Worm (Caenorhabditis elegans) whole organism, L4 larva: ENCODE data around the gene col-152.

Source experiments
- F37D6.2 ChIP-seq: sonication (generic microtip); optimal IDR thresholded peaks from 2 replicates; lab custom pipeline; 2016; ENCODE audit warnings: mild to moderate bottlenecking, missing genetic modification characterization, missing compliant biosample characterization
- R02D3.7 ChIP-seq: fragments of 150-350 bp; sonication (generic microtip); optimal IDR thresholded peaks from 3 replicates; lab custom pipeline; 2014; ENCODE audit warnings: missing biosample characterization, missing genetic modification characterization
- T20F7.1 ChIP-seq: fragments of 200-800 bp; sonication (Bioruptor generic); optimal IDR thresholded peaks from 2 replicates; lab custom pipeline; 2018; ENCODE audit warnings: mild to moderate bottlenecking, missing genetic modification characterization, missing compliant biosample characterization
- Y48G9A.11 ChIP-seq: fragments of 200-800 bp; sonication (Bioruptor generic); IDR thresholded peaks from 2 replicates; pipeline ENCODE4 v1.3.6; 2022; ENCODE audit warnings: missing genetic modification reagents, missing genetic modification characterization, missing compliant biosample characterization
- Y5F2A.4 ChIP-seq: fragments of 200-800 bp; sonication (Bioruptor generic); optimal IDR thresholded peaks from 2 replicates; lab custom pipeline; 2018; ENCODE audit warnings: mild to moderate bottlenecking, missing genetic modification characterization, missing compliant biosample characterization
- Y75B8A.6 ChIP-seq: fragments of 200-800 bp; sonication (Bioruptor generic); IDR thresholded peaks from 2 replicates; pipeline ENCODE4 v1.3.6; 2022; ENCODE audit warnings: missing genetic modification reagents, missing genetic modification characterization, missing compliant biosample characterization
- ZK337.2 ChIP-seq: fragments of 200-800 bp; sonication (Bioruptor generic); IDR thresholded peaks from 2 replicates; pipeline ENCODE4 v1.3.6; 2022; ENCODE audit warnings: missing genetic modification reagents, missing genetic modification characterization, missing compliant biosample characterization
- ZK546.5 ChIP-seq, 2 experiments: sonication (generic microtip); optimal IDR thresholded peaks; 2 replicates each; lab custom pipeline; 2017; ENCODE audit warnings: missing biosample characterization in 2 of 2, missing genetic modification characterization in 2 of 2
- aha-1 ChIP-seq: fragments of 150-350 bp; peaks from one replicate; lab custom pipeline; 2014; ENCODE audit warnings: missing biosample characterization, missing genetic modification characterization
- arid-1 ChIP-seq: fragments of 200-800 bp; sonication (Bioruptor generic); conservative IDR thresholded peaks from 2 replicates; pipeline ENCODE4 v1.3.6; 2022; ENCODE audit warnings: missing genetic modification reagents, missing genetic modification characterization, missing compliant biosample characterization
- ceh-44 ChIP-seq: fragments of 200-800 bp; sonication (Bioruptor generic); IDR thresholded peaks from 2 replicates; pipeline ENCODE4 v1.3.6; 2022; ENCODE audit warnings: missing genetic modification reagents, missing genetic modification characterization, missing compliant biosample characterization
- ceh-62 ChIP-seq: sonication (generic microtip); optimal IDR thresholded peaks from 2 replicates; lab custom pipeline; 2017; ENCODE audit warnings: missing biosample characterization, missing genetic modification characterization
- cey-2 ChIP-seq: sonication (generic microtip); optimal IDR thresholded peaks from 3 replicates; lab custom pipeline; 2017; ENCODE audit warnings: missing genetic modification characterization, mild to moderate bottlenecking, missing compliant biosample characterization, antibody characterized with exemption, borderline replicate concordance; ENCODE audit not compliant: insufficient read depth
- daf-16 ChIP-seq, 3 experiments: sonication (generic microtip); optimal IDR thresholded peaks; 2 replicates each; lab custom pipeline; 2016 to 2017; ENCODE audit warnings: missing genetic modification characterization in 3 of 3, missing genetic modification reagents in 3 of 3, mild to moderate bottlenecking in 2 of 3, missing compliant biosample characterization in 2 of 3, missing biosample characterization in 1 of 3, moderate library complexity in 1 of 3
- daf-19 ChIP-seq: fragments of 200-800 bp; sonication (Bioruptor generic); conservative IDR thresholded peaks from 2 replicates; pipeline ENCODE4 v1.3.6; 2022; ENCODE audit warnings: missing genetic modification characterization, missing compliant biosample characterization
- dve-1 ChIP-seq: sonication (generic microtip); optimal IDR thresholded peaks from 2 replicates; lab custom pipeline; 2017; ENCODE audit warnings: antibody characterized with exemption, mild to moderate bottlenecking, missing genetic modification characterization, missing compliant biosample characterization; ENCODE audit not compliant: insufficient read depth
- egl-43 ChIP-seq: fragments of 200-800 bp; sonication (Bioruptor generic); IDR thresholded peaks from 2 replicates; pipeline ENCODE4 v1.3.6; 2022; ENCODE audit warnings: missing genetic modification reagents, missing genetic modification characterization, missing compliant biosample characterization
- fos-1 ChIP-seq: fragments of 150-350 bp; optimal IDR thresholded peaks from 2 replicates; lab custom pipeline; 2014; ENCODE audit warnings: missing biosample characterization, missing genetic modification characterization
- gei-8 ChIP-seq: fragments of 200-800 bp; sonication (Bioruptor generic); optimal IDR thresholded peaks from 2 replicates; lab custom pipeline; 2018; ENCODE audit warnings: mild to moderate bottlenecking, missing genetic modification characterization, missing compliant biosample characterization
- hif-1 ChIP-seq, 2 experiments: sonication (generic microtip); optimal IDR thresholded peaks; 2 replicates each; lab custom pipeline; 2016 to 2017; ENCODE audit warnings: missing compliant biosample characterization in 2 of 2, missing genetic modification characterization in 2 of 2, missing genetic modification reagents in 2 of 2, missing genotype in 2 of 2, mild to moderate bottlenecking in 1 of 2
- hlh-11 ChIP-seq: fragments of 200-800 bp; sonication (Bioruptor generic); optimal IDR thresholded peaks from 2 replicates; lab custom pipeline; 2018; ENCODE audit warnings: mild to moderate bottlenecking, missing genetic modification characterization, missing compliant biosample characterization
- hlh-30 ChIP-seq: sonication (generic microtip); optimal IDR thresholded peaks from 2 replicates; lab custom pipeline; 2017; ENCODE audit warnings: antibody characterized with exemption, mild to moderate bottlenecking, missing genetic modification characterization, missing compliant biosample characterization; ENCODE audit not compliant: insufficient read depth
- jun-1 ChIP-seq: fragments of 150-350 bp; optimal IDR thresholded peaks from 2 replicates; lab custom pipeline; 2014; ENCODE audit warnings: missing biosample characterization, missing genetic modification reagents, missing genetic modification characterization
- lim-7 ChIP-seq: fragments of 200-800 bp; sonication (Bioruptor generic); IDR thresholded peaks from 2 replicates; pipeline ENCODE4 v1.3.6; 2022; ENCODE audit warnings: missing genetic modification characterization, missing compliant biosample characterization
- lin-1 ChIP-seq: fragments of 200-800 bp; sonication (Bioruptor generic); IDR thresholded peaks from 2 replicates; pipeline ENCODE4 v1.3.6; 2022; ENCODE audit warnings: missing genetic modification reagents, missing genetic modification characterization, missing compliant biosample characterization
- lin-29 ChIP-seq: fragments of 200-800 bp; sonication (Bioruptor generic); IDR thresholded peaks from 2 replicates; pipeline ENCODE4 v1.3.6; 2022; ENCODE audit warnings: missing genetic modification reagents, missing genetic modification characterization, missing compliant biosample characterization
- lin-39 ChIP-seq: fragments of 150-350 bp; optimal IDR thresholded peaks from 2 replicates; lab custom pipeline; 2014; ENCODE audit warnings: missing biosample characterization, missing genetic modification reagents, missing genetic modification characterization
- madf-5 ChIP-seq, 2 experiments: fragments of 200-800 bp; sonication (Bioruptor generic); IDR thresholded peaks; 2 replicates each; pipeline ENCODE4 v1.3.6; 2022; ENCODE audit warnings: missing compliant biosample characterization in 2 of 2, missing genetic modification characterization in 2 of 2
- madf-9 ChIP-seq: fragments of 200-800 bp; sonication (Bioruptor generic); conservative IDR thresholded peaks from 2 replicates; pipeline ENCODE4 v1.3.6; 2022; ENCODE audit warnings: missing genetic modification reagents, missing genetic modification characterization, missing compliant biosample characterization
- mdt-29 ChIP-seq: fragments of 200-800 bp; sonication (Bioruptor generic); IDR thresholded peaks from 2 replicates; pipeline ENCODE4 v1.3.6; 2022; ENCODE audit warnings: missing genetic modification reagents, missing genetic modification characterization, missing compliant biosample characterization
- mep-1 ChIP-seq: fragments of 150-350 bp; sonication (generic microtip); optimal IDR thresholded peaks from 3 replicates; lab custom pipeline; 2014; ENCODE audit warnings: missing biosample characterization, missing genetic modification characterization
- mxl-2 ChIP-seq: fragments of 200-800 bp; sonication (Bioruptor generic); conservative IDR thresholded peaks from 2 replicates; pipeline ENCODE4 v1.3.6; 2022; ENCODE audit warnings: missing genetic modification reagents, missing genetic modification characterization, missing compliant biosample characterization
- mxl-3 ChIP-seq: fragments of 200-800 bp; sonication (Bioruptor generic); optimal IDR thresholded peaks from 2 replicates; lab custom pipeline; 2018; ENCODE audit warnings: mild to moderate bottlenecking, missing genetic modification characterization, missing compliant biosample characterization
- nhr-10 ChIP-seq: fragments of 150-350 bp; optimal IDR thresholded peaks from 2 replicates; lab custom pipeline; 2014; ENCODE audit warnings: missing biosample characterization, missing genetic modification characterization
- nhr-11 ChIP-seq: fragments of 150-350 bp; optimal IDR thresholded peaks from 2 replicates; lab custom pipeline; 2014; ENCODE audit warnings: missing biosample characterization, missing genetic modification characterization
- nhr-28 ChIP-seq: fragments of 150-350 bp; optimal IDR thresholded peaks from 2 replicates; lab custom pipeline; 2014; ENCODE audit warnings: missing biosample characterization, missing genetic modification characterization
- nhr-41 ChIP-seq: fragments of 200-800 bp; sonication (Bioruptor generic); IDR thresholded peaks from 2 replicates; pipeline ENCODE4 v1.3.6; 2022; ENCODE audit warnings: missing genetic modification reagents, missing genetic modification characterization, missing compliant biosample characterization
- nhr-6 ChIP-seq: fragments of 150-350 bp; optimal IDR thresholded peaks from 2 replicates; lab custom pipeline; 2014; ENCODE audit warnings: missing biosample characterization, missing genetic modification characterization
- saeg-2 ChIP-seq: fragments of 200-800 bp; sonication (Bioruptor generic); IDR thresholded peaks from 2 replicates; pipeline ENCODE4 v1.3.6; 2022; ENCODE audit warnings: missing genetic modification reagents, missing genetic modification characterization, missing compliant biosample characterization
- set-16 ChIP-seq: fragments of 200-800 bp; sonication (Bioruptor generic); IDR thresholded peaks from 2 replicates; pipeline ENCODE4 v1.3.6; 2022; ENCODE audit warnings: missing genetic modification reagents, missing genetic modification characterization, missing compliant biosample characterization
- snpc-4 ChIP-seq: fragments of 150-350 bp; optimal IDR thresholded peaks from 2 replicates; lab custom pipeline; 2014; ENCODE audit warnings: missing biosample characterization, missing genetic modification characterization
- tag-97 ChIP-seq: fragments of 200-800 bp; sonication (Bioruptor generic); IDR thresholded peaks from 2 replicates; pipeline ENCODE4 v1.3.6; 2022; ENCODE audit warnings: missing genetic modification characterization, missing compliant biosample characterization
- tra-1 ChIP-seq: fragments of 200-800 bp; sonication (Bioruptor generic); IDR thresholded peaks from 2 replicates; pipeline ENCODE4 v1.3.6; 2022; ENCODE audit warnings: missing genetic modification reagents, missing genetic modification characterization, missing compliant biosample characterization
- unc-62 ChIP-seq, 3 experiments: fragments of 150-350 bp in 1 of 3; sonication (generic microtip); optimal IDR thresholded peaks in 2 of 3; peaks in 1 of 3; 1 replicate in 1 of 3; 2 replicates in 2 of 3; lab custom pipeline; 2014 to 2017; ENCODE audit warnings: missing biosample characterization in 3 of 3, missing genetic modification characterization in 3 of 3, missing genetic modification reagents in 3 of 3, missing genotype in 1 of 3
- vab-7 ChIP-seq: fragments of 200-800 bp; sonication (Bioruptor generic); IDR thresholded peaks from 2 replicates; pipeline ENCODE4 v1.3.6; 2022; ENCODE audit warnings: missing genetic modification reagents, missing genetic modification characterization, missing compliant biosample characterization
- zfp-2 ChIP-seq: sonication (generic microtip); optimal IDR thresholded peaks from 2 replicates; lab custom pipeline; 2016; ENCODE audit warnings: mild to moderate bottlenecking, missing genetic modification characterization, missing compliant biosample characterization
- ztf-11 ChIP-seq: fragments of 150-350 bp; optimal IDR thresholded peaks from 2 replicates; lab custom pipeline; 2014; ENCODE audit warnings: missing biosample characterization, missing genetic modification characterization
- ztf-7 ChIP-seq: fragments of 150-350 bp; optimal IDR thresholded peaks from 2 replicates; lab custom pipeline; 2014; ENCODE audit warnings: missing biosample characterization, missing genetic modification characterization

col-152 gene

DNA sequence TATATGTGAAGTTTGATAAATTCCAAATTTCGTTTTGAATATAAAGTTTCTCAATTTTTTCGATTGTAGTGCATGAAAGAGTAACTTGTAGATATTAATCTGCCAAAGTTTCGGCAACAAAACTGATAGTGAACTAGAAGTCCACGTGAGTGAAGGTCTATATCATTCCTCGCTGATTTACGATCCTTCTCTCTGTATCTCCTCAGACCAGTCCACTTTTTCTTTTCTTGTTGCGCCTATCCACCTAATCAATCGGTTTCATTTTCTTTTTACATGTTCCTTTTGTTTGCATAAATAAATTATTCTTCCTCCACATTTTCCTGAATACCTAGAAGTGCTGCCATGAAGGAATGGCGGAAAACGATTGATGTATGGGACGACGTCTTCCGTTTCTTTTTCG, 3.4 kb downstream of the col-152 start:
- TF ChIP-seq ZK337.2 (GFP tag; lab: Robert Waterston, UW) (no peak), aha-1 (tag; lab: Kevin White, UChicago) (peak; percentile 73), nhr-28 (tag; lab: Kevin White, UChicago) (peak; percentile 37), hlh-11 (tag; lab: Kevin White, UChicago) (peak; percentile 9)
- TF ChIP-seq, all 104 proteins: peak for 3

DNA sequence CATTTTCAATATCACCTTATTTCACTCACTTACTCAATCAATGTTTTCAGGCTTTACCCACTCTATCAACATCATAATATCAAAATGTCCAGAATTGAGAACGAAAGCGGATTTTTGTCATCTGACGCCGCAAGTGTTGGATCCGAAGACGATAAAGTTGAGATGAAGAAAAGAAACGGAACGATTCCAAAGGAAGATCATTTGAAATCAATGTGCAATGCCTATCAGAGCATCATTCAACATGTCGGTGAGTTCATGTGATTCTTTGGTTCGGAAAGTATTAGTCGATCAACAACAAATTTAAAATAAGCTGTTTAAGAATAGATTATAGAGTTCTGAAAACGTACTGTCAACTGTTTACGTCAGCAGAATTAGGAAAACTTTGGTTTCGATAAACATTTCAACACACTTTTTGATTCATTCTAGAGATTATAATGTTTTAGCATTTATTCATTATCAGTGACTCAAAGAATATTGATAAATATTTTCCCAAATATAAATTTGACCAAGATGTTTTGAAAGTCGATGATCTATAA, 4.2 kb downstream of the col-152 start, which contains the start of gene cat-4:
Gene cat-4, plus strand, starts transcription at position 51 of the 536 bp plus-strand sequence.
- TF ChIP-seq madf-9 (GFP tag; lab: Robert Waterston, UW), result no peak
- TF ChIP-seq F37D6.2, result no peak
- no peak for TF ChIP-seq Y75B8A.6 (GFP tag; lab: Robert Waterston, UW)
- TF ChIP-seq lin-1 (GFP tag; lab: Robert Waterston, UW), result no peak
- peak in 1 of 2 experiments; percentile 33 for TF ChIP-seq unc-62 (GFP tag; optimal IDR thresholded peaks at IDR 0.05 in 1 of 2; lab: Kevin White, UChicago)
- TF ChIP-seq unc-62 (tag; optimal IDR thresholded peaks at IDR 0.05; lab: Kevin White, UChicago), result no peak
- TF ChIP-seq hlh-30 (tag; lab: Kevin White, UChicago), result no peak
- no peak for TF ChIP-seq ZK337.2 (GFP tag; lab: Robert Waterston, UW)
- TF ChIP-seq saeg-2 (GFP tag; lab: Robert Waterston, UW), result no peak
- TF ChIP-seq Y48G9A.11, result no peak
- no peak for TF ChIP-seq lin-39
- no peak for TF ChIP-seq lim-7 (GFP tag; lab: Robert Waterston, UW)
- TF ChIP-seq arid-1, result no peak
- TF ChIP-seq mep-1 (tag; lab: Kevin White, UChicago), result no peak
- TF ChIP-seq dve-1 (tag; lab: Kevin White, UChicago), result peak; percentile 8
- TF ChIP-seq nhr-11 (tag; lab: Kevin White, UChicago), result no peak
- TF ChIP-seq hif-1 (tag; optimal IDR thresholded peaks at IDR 0.05; lab: Kevin White, UChicago), result no peak
- TF ChIP-seq tag-97 (GFP tag; lab: Robert Waterston, UW), result no peak
- no peak for TF ChIP-seq jun-1 (tag; lab: Kevin White, UChicago)
- no peak for TF ChIP-seq mxl-3
- TF ChIP-seq mxl-2, result no peak
- no peak for TF ChIP-seq nhr-6 (tag; lab: Kevin White, UChicago)
- TF ChIP-seq mdt-29 (GFP tag; lab: Robert Waterston, UW), result no peak
- no peak for TF ChIP-seq fos-1
- no peak for TF ChIP-seq tra-1 (GFP tag; lab: Robert Waterston, UW)
- TF ChIP-seq snpc-4 (tag; lab: Kevin White, UChicago), result no peak
- TF ChIP-seq gei-8, result no peak
- TF ChIP-seq ZK546.5 (tag; optimal IDR thresholded peaks at IDR 0.05; lab: Kevin White, UChicago), result no peak
- TF ChIP-seq ztf-11 (tag; lab: Kevin White, UChicago), result no peak
- TF ChIP-seq lin-29 (GFP tag; lab: Robert Waterston, UW), result no peak
- no peak for TF ChIP-seq zfp-2
- no peak for TF ChIP-seq vab-7
- no peak for TF ChIP-seq cey-2 (tag; lab: Kevin White, UChicago)
- TF ChIP-seq nhr-41 (GFP tag; lab: Robert Waterston, UW), result no peak
- no peak for TF ChIP-seq egl-43 (GFP tag; lab: Robert Waterston, UW)
- TF ChIP-seq nhr-28 (tag; lab: Kevin White, UChicago), result no peak
- TF ChIP-seq hlh-11 (tag; lab: Kevin White, UChicago), result peak; percentile 13
- TF ChIP-seq R02D3.7 (tag; lab: Kevin White, UChicago), result no peak
- no peak for TF ChIP-seq daf-19 (GFP tag; lab: Robert Waterston, UW)
- no peak for TF ChIP-seq daf-16 (GFP tag; optimal IDR thresholded peaks at IDR 0.05; lab: Kevin White, UChicago)
- TF ChIP-seq daf-16 (tag; optimal IDR thresholded peaks at IDR 0.05; lab: Kevin White, UChicago), result peak; percentile 80
- no peak for TF ChIP-seq madf-5 (GFP tag; IDR thresholded peaks at IDR 0.05; lab: Robert Waterston, UW)
- peak; percentile 3 for TF ChIP-seq nhr-10 (tag; lab: Kevin White, UChicago)
- no peak for TF ChIP-seq T20F7.1
- no peak for TF ChIP-seq ztf-7 (tag; lab: Kevin White, UChicago)
- no peak for TF ChIP-seq Y5F2A.4 (GFP tag; lab: Kevin White, UChicago)
- TF ChIP-seq ceh-62 (tag; lab: Kevin White, UChicago), result no peak
- no peak for TF ChIP-seq ceh-44 (GFP tag; lab: Robert Waterston, UW)
- TF ChIP-seq set-16 (GFP tag; lab: Robert Waterston, UW), result no peak
